Worm (Caenorhabditis elegans) whole organism, late embryonic: ENCODE results near the gene Y55B1AR.2.
A peak's percentile ranks its signal among the peaks of the same experiment; 100 is the strongest.

Experiments used
- C08G9.2 ChIP-seq: sonication (generic microtip); optimal IDR thresholded peaks from 2 replicates; lab custom pipeline; 2016; ENCODE audit warnings: mild to moderate bottlenecking, missing genetic modification characterization, moderate library complexity, missing compliant biosample characterization
- F13H6.1 ChIP-seq: sonication (generic microtip); optimal IDR thresholded peaks from 2 replicates; lab custom pipeline; 2016; ENCODE audit warnings: missing genetic modification characterization, missing compliant biosample characterization
- K09A11.1 ChIP-seq: sonication (generic microtip); optimal IDR thresholded peaks from 2 replicates; lab custom pipeline; 2017; ENCODE audit warnings: antibody characterized with exemption, mild to moderate bottlenecking, missing genetic modification characterization, missing compliant biosample characterization; ENCODE audit not compliant: insufficient read depth
- T23F11.4 ChIP-seq: fragments of 200-800 bp; sonication (Bioruptor generic); optimal IDR thresholded peaks from 2 replicates; lab custom pipeline; 2018; ENCODE audit warnings: mild to moderate bottlenecking, missing genetic modification characterization, missing compliant biosample characterization
- ahr-1 ChIP-seq: sonication (generic microtip); optimal IDR thresholded peaks from 2 replicates; lab custom pipeline; 2016; ENCODE audit warnings: missing genetic modification characterization, missing compliant biosample characterization
- ceh-14 ChIP-seq: sonication (generic microtip); optimal IDR thresholded peaks from 2 replicates; lab custom pipeline; 2016; ENCODE audit warnings: missing genotype, missing genetic modification characterization, missing compliant biosample characterization
- ceh-19 ChIP-seq: fragments of 200-800 bp; sonication (Bioruptor generic); optimal IDR thresholded peaks from 2 replicates; lab custom pipeline; 2018; ENCODE audit warnings: mild to moderate bottlenecking, missing genetic modification characterization, missing compliant biosample characterization
- ceh-22 ChIP-seq: sonication (generic microtip); optimal IDR thresholded peaks from 2 replicates; lab custom pipeline; 2017; ENCODE audit warnings: missing biosample characterization, missing genetic modification characterization
- ceh-24 ChIP-seq: sonication (generic microtip); optimal IDR thresholded peaks from 2 replicates; lab custom pipeline; 2016; ENCODE audit warnings: mild to moderate bottlenecking, missing genetic modification characterization, missing compliant biosample characterization
- ceh-30 ChIP-seq: fragments of 150-350 bp; optimal IDR thresholded peaks from 2 replicates; lab custom pipeline; 2014; ENCODE audit warnings: missing biosample characterization, missing genetic modification characterization
- ceh-45 ChIP-seq: fragments of 200-800 bp; sonication (Bioruptor generic); IDR thresholded peaks from 2 replicates; pipeline ENCODE4 v1.3.6; 2022; ENCODE audit warnings: missing genetic modification reagents, missing genetic modification characterization, missing compliant biosample characterization
- ceh-48 ChIP-seq: sonication (generic microtip); optimal IDR thresholded peaks from 2 replicates; lab custom pipeline; 2016; ENCODE audit warnings: missing genetic modification characterization, inconsistent platforms, missing compliant biosample characterization
- ceh-6 ChIP-seq: fragments of 200-800 bp; sonication (Bioruptor generic); optimal IDR thresholded peaks from 2 replicates; lab custom pipeline; 2018; ENCODE audit warnings: mild to moderate bottlenecking, missing genetic modification characterization, missing compliant biosample characterization
- ceh-9 ChIP-seq: sonication (generic microtip); optimal IDR thresholded peaks from 2 replicates; lab custom pipeline; 2016; ENCODE audit warnings: mild to moderate bottlenecking, missing genetic modification characterization, inconsistent platforms, missing compliant biosample characterization
- dmd-4 ChIP-seq: sonication (generic microtip); optimal IDR thresholded peaks from 2 replicates; lab custom pipeline; 2016; ENCODE audit warnings: borderline replicate concordance, missing genetic modification characterization, missing compliant biosample characterization
- dve-1 ChIP-seq: sonication (generic microtip); optimal IDR thresholded peaks from 2 replicates; lab custom pipeline; 2017; ENCODE audit warnings: antibody characterized with exemption, mild to moderate bottlenecking, missing genetic modification characterization, missing compliant biosample characterization
- elt-2 ChIP-seq: sonication (generic microtip); optimal IDR thresholded peaks from 2 replicates; lab custom pipeline; 2016; ENCODE audit warnings: missing genetic modification reagents, missing genetic modification characterization, missing compliant biosample characterization
- elt-4 ChIP-seq: sonication (generic microtip); optimal IDR thresholded peaks from 2 replicates; lab custom pipeline; 2016; ENCODE audit warnings: missing genetic modification characterization, missing compliant biosample characterization
- ets-4 ChIP-seq: sonication (generic microtip); optimal IDR thresholded peaks from 2 replicates; lab custom pipeline; 2016; ENCODE audit warnings: missing genetic modification characterization, missing compliant biosample characterization
- fkh-10 ChIP-seq: fragments of 150-350 bp; optimal IDR thresholded peaks from 2 replicates; lab custom pipeline; 2014; ENCODE audit warnings: missing biosample characterization, missing genetic modification reagents, missing genetic modification characterization
- hlh-8 ChIP-seq: sonication (generic microtip); optimal IDR thresholded peaks from 2 replicates; lab custom pipeline; 2016; ENCODE audit warnings: missing genotype, missing genetic modification characterization, missing compliant biosample characterization
- lim-6 ChIP-seq: sonication (generic microtip); optimal IDR thresholded peaks from 2 replicates; lab custom pipeline; 2016; ENCODE audit warnings: missing genetic modification characterization, missing compliant biosample characterization
- lin-11 ChIP-seq: fragments of 200-800 bp; sonication (Bioruptor generic); optimal IDR thresholded peaks from 2 replicates; lab custom pipeline; 2018; ENCODE audit warnings: mild to moderate bottlenecking, missing genetic modification characterization, missing compliant biosample characterization
- nfya-1 ChIP-seq: sonication (generic microtip); optimal IDR thresholded peaks from 2 replicates; lab custom pipeline; 2017; ENCODE audit warnings: missing genetic modification characterization, mild to moderate bottlenecking, missing compliant biosample characterization, antibody characterized with exemption, moderate library complexity
- nhr-11 ChIP-seq: fragments of 150-350 bp; optimal IDR thresholded peaks from 2 replicates; lab custom pipeline; 2014; ENCODE audit warnings: missing biosample characterization, missing genetic modification characterization
- npax-4 ChIP-seq: sonication (generic microtip); optimal IDR thresholded peaks from 2 replicates; lab custom pipeline; 2016; ENCODE audit warnings: missing genetic modification characterization, missing compliant biosample characterization
- odd-2 ChIP-seq: sonication (generic microtip); optimal IDR thresholded peaks from 2 replicates; lab custom pipeline; 2017; ENCODE audit warnings: antibody characterized with exemption, mild to moderate bottlenecking, missing genetic modification characterization, missing compliant biosample characterization
- pax-1 ChIP-seq: fragments of 150-350 bp; optimal IDR thresholded peaks from 2 replicates; lab custom pipeline; 2014; ENCODE audit warnings: missing biosample characterization, missing genetic modification characterization
- pha-2 ChIP-seq: sonication (generic microtip); optimal IDR thresholded peaks from 2 replicates; lab custom pipeline; 2017; ENCODE audit warnings: mild to moderate bottlenecking, missing genetic modification characterization, missing compliant biosample characterization
- pqm-1 ChIP-seq: sonication (generic microtip); optimal IDR thresholded peaks from 2 replicates; lab custom pipeline; 2016; ENCODE audit warnings: missing genetic modification characterization, missing compliant biosample characterization
- rnt-1 ChIP-seq: sonication (generic microtip); optimal IDR thresholded peaks from 2 replicates; lab custom pipeline; 2016; ENCODE audit warnings: missing genetic modification characterization, missing compliant biosample characterization
- sdc-2 ChIP-seq: sonication (generic microtip); optimal IDR thresholded peaks from 2 replicates; lab custom pipeline; 2016; ENCODE audit warnings: missing genotype, missing genetic modification characterization, missing compliant biosample characterization
- sox-2 ChIP-seq: fragments of 200-800 bp; sonication (Bioruptor generic); IDR thresholded peaks from 2 replicates; pipeline ENCODE4 v1.3.6; 2022; ENCODE audit warnings: missing genetic modification reagents, missing genetic modification characterization, missing compliant biosample characterization
- tbx-2 ChIP-seq: sonication (generic microtip); optimal IDR thresholded peaks from 2 replicates; lab custom pipeline; 2016; ENCODE audit warnings: missing genetic modification characterization, missing compliant biosample characterization
- ttx-3 ChIP-seq: sonication (generic microtip); optimal IDR thresholded peaks from 2 replicates; lab custom pipeline; 2016; ENCODE audit warnings: missing genetic modification reagents, missing genetic modification characterization, missing compliant biosample characterization
- unc-55 ChIP-seq: sonication (generic microtip); optimal IDR thresholded peaks from 2 replicates; lab custom pipeline; 2017; ENCODE audit warnings: missing biosample characterization, missing genetic modification reagents, missing genetic modification characterization
- zip-5 ChIP-seq: sonication (generic microtip); optimal IDR thresholded peaks from 2 replicates; lab custom pipeline; 2016; ENCODE audit warnings: missing genetic modification characterization, missing compliant biosample characterization

Gene Y55B1AR.2

ce11 chrIII:623754-624153 lies 25.2 kb upstream of the Y55B1AR.2 start (continued):
- TF ChIP-seq pqm-1 (tag; lab: Kevin White, UChicago) (peak; percentile 48), F13H6.1 (peak; percentile 4), elt-4 (tag; lab: Kevin White, UChicago) (no peak), odd-2 (tag; lab: Kevin White, UChicago) (no peak), ahr-1 (tag; lab: Kevin White, UChicago) (no peak), rnt-1 (peak; percentile 49), ceh-6 (GFP tag; lab: Kevin White, UChicago) (no peak), zip-5 (tag; lab: Kevin White, UChicago) (no peak), unc-55 (GFP tag; lab: Kevin White, UChicago) (peak; percentile 96), pha-2 (tag; lab: Kevin White, UChicago) (no peak), ceh-45 (GFP tag; lab: Robert Waterston, UW) (no peak), dve-1 (peak; percentile 69), ceh-9 (tag; lab: Kevin White, UChicago) (no peak), nhr-11 (tag; lab: Kevin White, UChicago) (no peak), ceh-22 (no peak), npax-4 (tag; lab: Kevin White, UChicago) (no peak), ets-4 (tag; lab: Kevin White, UChicago) (peak; percentile 53), ceh-14 (tag; lab: Kevin White, UChicago) (no peak), tbx-2 (peak; percentile 62), ceh-19 (GFP tag; lab: Kevin White, UChicago) (no peak), hlh-8 (tag; lab: Kevin White, UChicago) (peak; percentile 32), ceh-30 (tag; lab: Kevin White, UChicago) (peak; percentile 29)

- TF ChIP-seq fkh-10 (GFP tag; lab: Kevin White, UChicago) = no peak
- TF ChIP-seq npax-4 (tag; lab: Kevin White, UChicago) = no peak
- TF ChIP-seq T23F11.4 (GFP tag; lab: Kevin White, UChicago) = no peak
- no peak for TF ChIP-seq lin-11 (tag; lab: Kevin White, UChicago)
- no peak for TF ChIP-seq sdc-2 (tag; lab: Kevin White, UChicago)
- no peak for TF ChIP-seq lim-6 (tag; lab: Kevin White, UChicago)
- TF ChIP-seq K09A11.1 (tag; lab: Kevin White, UChicago) = no peak
- TF ChIP-seq pqm-1 (tag; lab: Kevin White, UChicago) = no peak
- no peak for TF ChIP-seq ceh-45 (GFP tag; lab: Robert Waterston, UW)
- TF ChIP-seq ttx-3 (tag; lab: Kevin White, UChicago) = no peak
- TF ChIP-seq dmd-4 (tag; lab: Kevin White, UChicago) = no peak
- no peak for TF ChIP-seq elt-2 (tag; lab: Kevin White, UChicago)
- TF ChIP-seq pax-1 (tag; lab: Kevin White, UChicago) = no peak
- TF ChIP-seq ceh-14 (tag; lab: Kevin White, UChicago) = no peak
Measured at ce11 chrIII:620204-620718, 21.7 kb upstream of the Y55B1AR.2 start, which contains the start of gene T19C3.4. TSS of gene T19C3.4 (minus strand) at chrIII:620254.

- no peak for TF ChIP-seq nfya-1 (tag; lab: Kevin White, UChicago)
- no peak for TF ChIP-seq ceh-48 (tag; lab: Kevin White, UChicago)
- TF ChIP-seq lin-11 (tag; lab: Kevin White, UChicago) = no peak
- no peak for TF ChIP-seq elt-4 (tag; lab: Kevin White, UChicago)
- no peak for TF ChIP-seq ceh-24 (tag; lab: Kevin White, UChicago)
- no peak for TF ChIP-seq sox-2 (GFP tag; lab: Robert Waterston, UW)
- TF ChIP-seq C08G9.2 (tag; lab: Kevin White, UChicago) = no peak
- no peak for TF ChIP-seq sdc-2 (tag; lab: Kevin White, UChicago)
- no peak for TF ChIP-seq elt-2 (tag; lab: Kevin White, UChicago)
- TF ChIP-seq ceh-9 (tag; lab: Kevin White, UChicago) = no peak
Measured at ce11 chrIII:617467-617866, 18.9 kb upstream of the Y55B1AR.2 start, which contains the start of gene T19C3.2. TSS of gene T19C3.2 (minus strand) at chrIII:617567.
